Worm (Caenorhabditis elegans) whole organism, L2 larva: ENCODE data around the gene Y54F10BM.13.

ENCODE experiments used
- C34F6.9 ChIP-seq: fragments of 150-350 bp; optimal IDR thresholded peaks from 2 replicates; lab custom pipeline; 2014; ENCODE audit warnings: missing biosample characterization, missing genetic modification characterization
- R02D3.7 ChIP-seq: fragments of 150-350 bp; optimal IDR thresholded peaks from 2 replicates; lab custom pipeline; 2014; ENCODE audit warnings: missing biosample characterization, missing genetic modification characterization
- Y55F3AM.14 ChIP-seq: fragments of 200-800 bp; sonication (Bioruptor generic); optimal IDR thresholded peaks from 2 replicates; lab custom pipeline; 2018; ENCODE audit warnings: mild to moderate bottlenecking, missing genetic modification characterization, missing compliant biosample characterization
- alr-1 ChIP-seq: fragments of 150-350 bp; optimal IDR thresholded peaks from 2 replicates; lab custom pipeline; 2014; ENCODE audit warnings: missing biosample characterization, missing genetic modification characterization
- aly-2 ChIP-seq: fragments of 150-350 bp; optimal IDR thresholded peaks from 2 replicates; lab custom pipeline; 2014; ENCODE audit warnings: missing biosample characterization, missing genetic modification characterization
- ama-1 ChIP-seq: fragments of 150-350 bp; optimal IDR thresholded peaks from 2 replicates; lab custom pipeline; 2018; ENCODE audit warnings: inconsistent platforms
- blmp-1 ChIP-seq: sonication (generic microtip); optimal IDR thresholded peaks from 2 replicates; lab custom pipeline; 2017; ENCODE audit warnings: missing genetic modification characterization, mild to moderate bottlenecking, missing compliant biosample characterization, antibody characterized with exemption, moderate library complexity; ENCODE audit not compliant: insufficient read depth
- ceh-16 ChIP-seq: fragments of 150-350 bp; optimal IDR thresholded peaks from 2 replicates; lab custom pipeline; 2014; ENCODE audit warnings: missing biosample characterization, missing genetic modification characterization
- ceh-82 ChIP-seq: fragments of 150-350 bp; optimal IDR thresholded peaks from 2 replicates; lab custom pipeline; 2014; ENCODE audit warnings: missing biosample characterization, missing genetic modification characterization
- crh-2 ChIP-seq: sonication (generic microtip); optimal IDR thresholded peaks from 2 replicates; lab custom pipeline; 2017; ENCODE audit warnings: missing biosample characterization, missing genetic modification characterization
- elt-3 ChIP-seq: sonication (generic microtip); optimal IDR thresholded peaks from 2 replicates; lab custom pipeline; 2017; ENCODE audit warnings: missing biosample characterization, missing genetic modification characterization
- fos-1 ChIP-seq: fragments of 150-350 bp; optimal IDR thresholded peaks from 2 replicates; lab custom pipeline; 2014; ENCODE audit warnings: missing biosample characterization, missing genetic modification characterization
- gmeb-1 ChIP-seq: fragments of 150-350 bp; optimal IDR thresholded peaks from 2 replicates; lab custom pipeline; 2014; ENCODE audit warnings: missing biosample characterization, missing genetic modification characterization
- lin-39 ChIP-seq: fragments of 150-350 bp; optimal IDR thresholded peaks from 2 replicates; lab custom pipeline; 2014; ENCODE audit warnings: missing biosample characterization, missing genetic modification reagents, missing genetic modification characterization
- lsy-2 ChIP-seq, 2 experiments: fragments of 150-350 bp in 1 of 2; sonication (generic microtip) in 1 of 2; optimal IDR thresholded peaks; 2 replicates each; lab custom pipeline; 2014 to 2017; ENCODE audit warnings: missing biosample characterization in 2 of 2, missing genetic modification characterization in 2 of 2
- mab-5 ChIP-seq: fragments of 150-350 bp; optimal IDR thresholded peaks from 2 replicates; lab custom pipeline; 2014; ENCODE audit warnings: missing biosample characterization, missing genetic modification characterization
- mbf-1 ChIP-seq: sonication (generic microtip); optimal IDR thresholded peaks from 2 replicates; lab custom pipeline; 2017; ENCODE audit warnings: missing biosample characterization, missing genetic modification characterization
- nhr-10 ChIP-seq: sonication (generic microtip); optimal IDR thresholded peaks from 2 replicates; lab custom pipeline; 2017; ENCODE audit warnings: missing biosample characterization, missing genetic modification characterization
- nhr-11 ChIP-seq: fragments of 150-350 bp; optimal IDR thresholded peaks from 2 replicates; lab custom pipeline; 2014; ENCODE audit warnings: missing biosample characterization, missing genetic modification characterization
- nhr-129 ChIP-seq: fragments of 150-350 bp; optimal IDR thresholded peaks from 2 replicates; lab custom pipeline; 2014; ENCODE audit warnings: missing biosample characterization, missing genetic modification characterization
- nhr-21 ChIP-seq: fragments of 150-350 bp; optimal IDR thresholded peaks from 2 replicates; lab custom pipeline; 2014; ENCODE audit warnings: missing biosample characterization, missing genetic modification characterization
- nhr-23 ChIP-seq: fragments of 150-350 bp; optimal IDR thresholded peaks from 2 replicates; lab custom pipeline; 2014; ENCODE audit warnings: missing biosample characterization, missing genetic modification reagents, missing genetic modification characterization
- nhr-237 ChIP-seq: fragments of 150-350 bp; optimal IDR thresholded peaks from 2 replicates; lab custom pipeline; 2014; ENCODE audit warnings: missing biosample characterization, missing genetic modification characterization
- nhr-25 ChIP-seq: fragments of 150-350 bp; sonication (generic microtip); optimal IDR thresholded peaks from 3 replicates; lab custom pipeline; 2014; ENCODE audit warnings: missing biosample characterization, missing genetic modification characterization
- nhr-6 ChIP-seq: fragments of 150-350 bp; optimal IDR thresholded peaks from 2 replicates; lab custom pipeline; 2014; ENCODE audit warnings: missing biosample characterization, missing genetic modification characterization
- nhr-77 ChIP-seq: fragments of 150-350 bp; optimal IDR thresholded peaks from 2 replicates; lab custom pipeline; 2014; ENCODE audit warnings: missing biosample characterization, missing genetic modification characterization
- peb-1 ChIP-seq: fragments of 150-350 bp; optimal IDR thresholded peaks from 2 replicates; lab custom pipeline; 2014; ENCODE audit warnings: missing biosample characterization, missing genetic modification characterization
- sem-4 ChIP-seq: fragments of 150-350 bp; optimal IDR thresholded peaks from 2 replicates; lab custom pipeline; 2014; ENCODE audit warnings: missing biosample characterization, missing genetic modification reagents, missing genetic modification characterization
- sma-3 ChIP-seq: sonication (generic microtip); optimal IDR thresholded peaks from 2 replicates; lab custom pipeline; 2016; ENCODE audit warnings: missing genetic modification reagents, missing genetic modification characterization, missing compliant biosample characterization
- snpc-4 ChIP-seq: fragments of 150-350 bp; optimal IDR thresholded peaks from 2 replicates; lab custom pipeline; 2014; ENCODE audit warnings: missing biosample characterization, missing genetic modification characterization
- unc-39 ChIP-seq: fragments of 150-350 bp; optimal IDR thresholded peaks from 2 replicates; lab custom pipeline; 2014; ENCODE audit warnings: missing biosample characterization, missing genetic modification characterization
- unc-62 ChIP-seq: fragments of 150-350 bp; optimal IDR thresholded peaks from 2 replicates; lab custom pipeline; 2014; ENCODE audit warnings: missing biosample characterization, missing genetic modification reagents, missing genetic modification characterization
- zag-1 ChIP-seq: fragments of 150-350 bp; optimal IDR thresholded peaks from 2 replicates; lab custom pipeline; 2014; ENCODE audit warnings: missing biosample characterization, missing genetic modification characterization
- ztf-1 ChIP-seq: fragments of 200-800 bp; sonication (Bioruptor generic); conservative IDR thresholded peaks from 2 replicates; pipeline ENCODE4 v1.3.6; 2022; ENCODE audit warnings: missing genetic modification characterization, missing compliant biosample characterization
- ztf-11 ChIP-seq: sonication (generic microtip); optimal IDR thresholded peaks from 2 replicates; lab custom pipeline; 2017; ENCODE audit warnings: missing biosample characterization, missing genetic modification characterization
- ztf-4 ChIP-seq: fragments of 150-350 bp; optimal IDR thresholded peaks from 2 replicates; lab custom pipeline; 2014; ENCODE audit warnings: missing biosample characterization, missing genetic modification characterization

The Y54F10BM.13 gene

ce11 chrIII:2368424-2368823, 37.5 kb upstream of the Y54F10BM.13 start, which contains the start of gene H04J21.4:
H04J21.4 (minus strand) TSS chrIII:2368524.
- TF ChIP-seq sma-3 (GFP tag; lab: Kevin White, UChicago) (no peak), nhr-237 (tag; lab: Kevin White, UChicago) (no peak), R02D3.7 (tag; lab: Kevin White, UChicago) (no peak), nhr-11 (tag; lab: Kevin White, UChicago) (no peak), ztf-1 (GFP tag; lab: Robert Waterston, UW) (no peak), crh-2 (no peak), C34F6.9 (tag; lab: Kevin White, UChicago) (no peak), elt-3 (tag; lab: Kevin White, UChicago) (no peak), ztf-11 (tag; lab: Kevin White, UChicago) (no peak), Y55F3AM.14 (no peak), nhr-23 (tag; lab: Kevin White, UChicago) (no peak), gmeb-1 (tag; lab: Kevin White, UChicago) (no peak)

- TF ChIP-seq unc-62 (GFP tag; lab: Kevin White, UChicago) (no peak), ztf-1 (GFP tag; lab: Robert Waterston, UW) (no peak), nhr-237 (tag; lab: Kevin White, UChicago) (no peak), ama-1 (lab: Kevin White, UChicago) (no peak), C34F6.9 (tag; lab: Kevin White, UChicago) (no peak), Y55F3AM.14 (no peak), ztf-4 (no peak), sem-4 (tag; lab: Kevin White, UChicago) (no peak), nhr-21 (tag; lab: Kevin White, UChicago) (no peak)
Measured at ce11 chrIII:2362648-2363047, 31.8 kb upstream of the Y54F10BM.13 start, which contains the start of gene srd-69. srd-69 (plus strand) TSS chrIII:2362948.

DNA sequence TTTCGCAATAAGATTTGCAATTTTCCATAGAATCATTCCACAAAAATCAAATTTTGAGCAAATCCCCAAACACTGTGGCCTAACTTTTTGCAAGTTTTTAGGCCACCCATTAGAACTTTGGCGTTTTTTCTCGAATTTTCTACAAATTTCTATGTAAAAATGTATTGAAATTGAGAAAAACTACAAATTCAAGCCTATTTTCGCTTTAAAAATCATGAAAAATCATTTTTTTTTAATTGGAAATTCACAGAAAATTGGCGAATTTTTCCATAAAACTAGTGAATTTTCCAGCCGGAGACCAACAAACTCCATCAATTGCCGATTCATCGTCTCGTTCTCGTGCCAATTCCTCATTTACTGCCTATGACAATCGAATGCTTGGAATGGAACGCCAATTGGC, 19.1 kb upstream of the Y54F10BM.13 start:
- no peak for TF ChIP-seq peb-1
- TF ChIP-seq, all 48 proteins: peak for 0

- no peak for TF ChIP-seq lsy-2 (tag; optimal IDR thresholded peaks at IDR 0.05; lab: Kevin White, UChicago)
- TF ChIP-seq aly-2 = no peak
- no peak for TF ChIP-seq ceh-16
- TF ChIP-seq nhr-77 (tag; lab: Kevin White, UChicago) = no peak
- TF ChIP-seq nhr-21 (tag; lab: Kevin White, UChicago) = no peak
- TF ChIP-seq ceh-82 = no peak
Measured at ce11 chrIII:2347291-2347690, 16.4 kb upstream of the Y54F10BM.13 start, which contains the start of gene gip-1. gip-1 (plus strand) TSS chrIII:2347591.

DNA sequence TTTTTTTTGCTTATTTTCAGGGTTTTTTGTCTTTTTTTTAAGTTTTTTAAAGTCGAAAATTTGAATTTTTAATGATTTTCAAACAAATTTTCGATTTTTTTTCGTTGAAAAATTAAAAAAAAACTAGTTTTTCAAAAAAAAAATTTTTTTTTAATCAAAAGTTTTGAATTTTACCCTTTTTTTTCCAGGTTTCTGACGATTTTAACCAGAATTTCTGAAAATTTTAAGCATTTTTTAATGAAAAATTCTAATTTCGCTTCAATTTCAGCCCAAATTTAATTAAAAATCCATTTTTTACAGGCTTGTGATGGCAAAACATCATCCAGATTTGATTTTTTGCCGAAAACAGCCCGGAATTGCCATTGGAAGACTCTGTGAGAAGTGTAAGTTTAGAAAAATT, 12.4 kb upstream of the Y54F10BM.13 start, which contains the start of gene phf-5:
TSS of gene phf-5 (plus strand) at position 301 of the 400 bp plus-strand sequence.
- no peak for TF ChIP-seq nhr-21 (tag; lab: Kevin White, UChicago)
- TF ChIP-seq unc-62 (GFP tag; lab: Kevin White, UChicago) = no peak
- TF ChIP-seq mab-5 (tag; lab: Kevin White, UChicago) = no peak
- TF ChIP-seq nhr-129 = no peak

ce11 chrIII:2330389-2330788, 494 bp downstream of the Y54F10BM.13 start:
- TF ChIP-seq blmp-1 (tag; lab: Kevin White, UChicago) (no peak), snpc-4 (no peak), lsy-2 (tag; optimal IDR thresholded peaks at IDR 0.05; lab: Kevin White, UChicago) (no peak), alr-1 (tag; lab: Kevin White, UChicago) (no peak), ceh-16 (no peak), nhr-77 (tag; lab: Kevin White, UChicago) (no peak), unc-39 (tag; lab: Kevin White, UChicago) (no peak)

DNA sequence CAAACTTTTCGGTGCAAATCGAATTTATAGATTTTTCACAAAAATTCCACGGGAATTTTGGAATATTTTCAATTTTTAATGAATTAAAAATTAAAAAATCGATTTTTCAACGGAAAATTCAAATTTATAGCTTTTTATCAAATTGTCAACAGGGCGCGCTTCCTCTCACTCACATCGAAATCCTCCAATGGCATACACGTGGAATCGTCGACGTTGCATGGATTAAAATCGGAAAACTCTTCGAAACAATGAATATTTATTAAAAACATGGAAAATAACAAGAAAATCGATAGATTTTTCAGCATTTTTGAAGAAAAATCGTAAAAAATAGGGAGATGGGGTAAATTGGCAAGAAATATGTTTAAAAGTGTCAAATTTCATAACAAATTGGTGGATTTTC, 1.5 kb downstream of the Y54F10BM.13 start, which contains the start of gene Y54F10BM.12:
TSS of gene Y54F10BM.12 (minus strand) at position 344 of the 400 bp plus-strand sequence.
- no peak for TF ChIP-seq unc-39 (tag; lab: Kevin White, UChicago)
- no peak for TF ChIP-seq nhr-6
- no peak for TF ChIP-seq nhr-77 (tag; lab: Kevin White, UChicago)
- TF ChIP-seq sem-4 (tag; lab: Kevin White, UChicago) = no peak
- TF ChIP-seq ztf-1 (GFP tag; lab: Robert Waterston, UW) = no peak
- TF ChIP-seq zag-1 (tag; lab: Kevin White, UChicago) = no peak
- no peak for TF ChIP-seq elt-3 (tag; lab: Kevin White, UChicago)
- TF ChIP-seq crh-2 = no peak
- no peak for TF ChIP-seq mbf-1 (tag; lab: Kevin White, UChicago)
- TF ChIP-seq nhr-10 = no peak
- no peak for TF ChIP-seq nhr-25 (tag; lab: Kevin White, UChicago)
- TF ChIP-seq lin-39 (tag; lab: Kevin White, UChicago) = no peak
- no peak for TF ChIP-seq nhr-21 (tag; lab: Kevin White, UChicago)
- no peak for TF ChIP-seq fos-1 (tag; lab: Kevin White, UChicago)
- TF ChIP-seq nhr-237 (tag; lab: Kevin White, UChicago) = no peak
- TF ChIP-seq gmeb-1 (tag; lab: Kevin White, UChicago) = no peak
- TF ChIP-seq C34F6.9 (tag; lab: Kevin White, UChicago) = no peak
